Fruit fly (Drosophila melanogaster): Measurements from ENCODE around the gene CG11122.

The CG11122 gene

dm6 chrX:11108845-11109450, 15.6 kb downstream of the CG11122 start (continued):
- TF ChIP-seq sisA (GFP tag; IDR thresholded peaks at IDR 0.05): 0 out of 2 replicates have a peak, but pooled peaks have one; percentile 20
- TF ChIP-seq CG15479 (GFP tag; optimal IDR thresholded peaks at IDR 0.05): peak; percentile 82
- TF ChIP-seq Mad (GFP tag; optimal IDR thresholded peaks at IDR 0.05): no peak
- no peak for TF ChIP-seq C15 (GFP tag; IDR thresholded peaks at IDR 0.05)
- peak; percentile 22 for TF ChIP-seq ind (GFP tag; optimal IDR thresholded peaks at IDR 0.05)

- TF ChIP-seq kay (GFP tag; optimal IDR thresholded peaks at IDR 0.05) (peak; percentile 15), cg (GFP tag; optimal IDR thresholded peaks at IDR 0.05) (peak; percentile 63), CG3847 (GFP tag; IDR thresholded peaks at IDR 0.05) (peak; percentile 25; the same call in 1 of the 2 replicates), HLH3B (GFP tag; IDR thresholded peaks at IDR 0.05) (0 out of 2 replicates have a peak, but pooled peaks have one; percentile 28), CG3995 (GFP tag; optimal IDR thresholded peaks at IDR 0.05) (peak; percentile 19), CG17385 (GFP tag; optimal IDR thresholded peaks at IDR 0.05) (no peak), PHDP (tag; optimal IDR thresholded peaks at IDR 0.05) (peak; percentile 70), Myb (GFP tag; optimal IDR thresholded peaks at IDR 0.05) (no peak), Nf-YB (GFP tag; optimal IDR thresholded peaks at IDR 0.05) (peak; percentile 6), Jarid2 (GFP tag; optimal IDR thresholded peaks at IDR 0.05) (no peak), CG15269 (tag; optimal IDR thresholded peaks at IDR 0.05) (peak; percentile 59), sisA (GFP tag; IDR thresholded peaks at IDR 0.05) (peak; percentile 41), bsh (GFP tag; optimal IDR thresholded peaks at IDR 0.05) (peak in 1 of 2 experiments; percentile 55), Dad (GFP tag; optimal IDR thresholded peaks at IDR 0.05) (peak; percentile 16), ci (GFP tag; IDR thresholded peaks at IDR 0.05) (peak; percentile 72; the same call in 2 of the 3 replicates), CG5180 (GFP tag; optimal IDR thresholded peaks at IDR 0.05) (no peak), zf30C (GFP tag; optimal IDR thresholded peaks at IDR 0.05) (no peak), Hsf (GFP tag; optimal IDR thresholded peaks at IDR 0.05) (peak; percentile 41), vnd (GFP tag; IDR thresholded peaks at IDR 0.05; ENCODE audit: partially characterized antibody) (peak; percentile 80), Chrac-16 (GFP tag; optimal IDR thresholded peaks at IDR 0.05) (peak; percentile 21), Dek (tag; optimal IDR thresholded peaks at IDR 0.05) (peak; percentile 35), CG5245 (GFP tag; optimal IDR thresholded peaks at IDR 0.05) (no peak), Ets97D (GFP tag; optimal IDR thresholded peaks at IDR 0.05) (peak; percentile 37), luna (GFP tag; optimal IDR thresholded peaks at IDR 0.05) (no peak), CG10366 (GFP tag; IDR thresholded peaks at IDR 0.05) (peak; percentile 47), CG11247 (GFP tag; IDR thresholded peaks at IDR 0.05) (0 out of 2 replicates have a peak, but pooled peaks have one; percentile 14), Hmx (GFP tag; optimal IDR thresholded peaks at IDR 0.05) (no peak), jigr1 (GFP tag; IDR thresholded peaks at IDR 0.05) (no peak), CG8924 (tag; optimal IDR thresholded peaks at IDR 0.05) (peak; percentile 33), Sox100B (GFP tag; optimal IDR thresholded peaks at IDR 0.05) (no peak), Adf1 (GFP tag; IDR thresholded peaks at IDR 0.05) (no peak), CG10543 (GFP tag; optimal IDR thresholded peaks at IDR 0.05) (no peak), sr (GFP tag; IDR thresholded peaks at IDR 0.05) (no peak), CG9215 (GFP tag; IDR thresholded peaks at IDR 0.05) (0 out of 2 replicates have a peak, but pooled peaks have one; percentile 25), tna (GFP tag; IDR thresholded peaks at IDR 0.05; ENCODE audit: partially characterized antibody) (peak; percentile 82), CG15479 (GFP tag; optimal IDR thresholded peaks at IDR 0.05) (no peak), CG7987 (GFP tag; optimal IDR thresholded peaks at IDR 0.05) (no peak), CG3838 (GFP tag; optimal IDR thresholded peaks at IDR 0.05) (no peak), bcd (GFP tag; optimal IDR thresholded peaks at IDR 0.05) (peak; percentile 40), CG1647 (GFP tag; optimal IDR thresholded peaks at IDR 0.05) (no peak), CG12104 (GFP tag; optimal IDR thresholded peaks at IDR 0.05) (peak; percentile 26), da (GFP tag; optimal IDR thresholded peaks at IDR 0.05) (no peak), dimm (GFP tag; IDR thresholded peaks at IDR 0.05) (no peak), CG1603 (tag; optimal IDR thresholded peaks at IDR 0.05) (no peak)
Measured at dm6 chrX:11108148-11108844, 16.2 kb downstream of the CG11122 start, which contains the start of gene Hsp60A. Hsp60A (plus strand) TSS chrX:11108482.

Measured in whole organism, embryonic.